Fruit fly (Drosophila melanogaster) whole organism, prepupa: ENCODE results near the gene Drsl6.

Source experiments
- CG6163 ChIP-seq: fragments of 200-800 bp; sonication (Bioruptor generic); IDR thresholded peaks from 3 replicates; pipeline ENCODE4 v1.3.6; 2022; ENCODE audit warnings: missing biosample characterization, missing genetic modification characterization
- Ets21C ChIP-seq: fragments of 200-800 bp; sonication (Bioruptor generic); optimal IDR thresholded peaks from 3 replicates; lab custom pipeline; 2016; ENCODE audit warnings: missing biosample characterization, missing genetic modification characterization
- Ets96B ChIP-seq: fragments of 200-800 bp; optimal IDR thresholded peaks from 2 replicates; lab custom pipeline; 2019; ENCODE audit warnings: missing biosample characterization, mild to moderate bottlenecking, missing genetic modification characterization, moderate library complexity
- Hr39 ChIP-seq: fragments of 200-800 bp; sonication (Bioruptor generic); optimal IDR thresholded peaks from 2 replicates; lab custom pipeline; 2016; ENCODE audit warnings: missing biosample characterization, missing genetic modification characterization
- OdsH ChIP-seq: fragments of 200-800 bp; sonication (Bioruptor generic); optimal IDR thresholded peaks from 3 replicates; lab custom pipeline; 2016; ENCODE audit warnings: missing biosample characterization, missing genetic modification characterization

dm6 chr3L:3337345-3337928, 1.2 kb upstream of the Drsl6 start:
- TF ChIP-seq CG6163 (GFP tag; lab: Robert Waterston, UW) (no peak), Ets96B (no peak), Hr39 (GFP tag; lab: Kevin White, UChicago) (no peak), Ets21C (GFP tag; lab: Kevin White, UChicago) (no peak), OdsH (GFP tag; lab: Kevin White, UChicago) (no peak)
